Worm (Caenorhabditis elegans) whole organism, late embryonic: ENCODE data around the gene T07H3.7.

Experiments
- C08G9.2 ChIP-seq: sonication (generic microtip); optimal IDR thresholded peaks from 2 replicates; lab custom pipeline; 2016; ENCODE audit warnings: mild to moderate bottlenecking, missing genetic modification characterization, moderate library complexity, missing compliant biosample characterization
- C38D4.7 ChIP-seq: fragments of 200-800 bp; sonication (Bioruptor generic); optimal IDR thresholded peaks from 2 replicates; lab custom pipeline; 2018; ENCODE audit warnings: mild to moderate bottlenecking, missing genetic modification characterization, moderate library complexity, missing compliant biosample characterization
- F13H6.1 ChIP-seq: sonication (generic microtip); optimal IDR thresholded peaks from 2 replicates; lab custom pipeline; 2016; ENCODE audit warnings: missing genetic modification characterization, missing compliant biosample characterization
- K02D7.2 ChIP-seq: sonication (generic microtip); optimal IDR thresholded peaks from 2 replicates; lab custom pipeline; 2017; ENCODE audit warnings: mild to moderate bottlenecking, missing genetic modification characterization, missing compliant biosample characterization
- K09A11.1 ChIP-seq: sonication (generic microtip); optimal IDR thresholded peaks from 2 replicates; lab custom pipeline; 2017; ENCODE audit warnings: antibody characterized with exemption, mild to moderate bottlenecking, missing genetic modification characterization, missing compliant biosample characterization; ENCODE audit not compliant: insufficient read depth
- T23F11.4 ChIP-seq: fragments of 200-800 bp; sonication (Bioruptor generic); optimal IDR thresholded peaks from 2 replicates; lab custom pipeline; 2018; ENCODE audit warnings: mild to moderate bottlenecking, missing genetic modification characterization, missing compliant biosample characterization
- ahr-1 ChIP-seq: sonication (generic microtip); optimal IDR thresholded peaks from 2 replicates; lab custom pipeline; 2016; ENCODE audit warnings: missing genetic modification characterization, missing compliant biosample characterization
- ama-1 ChIP-seq: fragments of 150-350 bp; optimal IDR thresholded peaks from 2 replicates; lab custom pipeline; 2014
- ceh-14 ChIP-seq: sonication (generic microtip); optimal IDR thresholded peaks from 2 replicates; lab custom pipeline; 2016; ENCODE audit warnings: missing genotype, missing genetic modification characterization, missing compliant biosample characterization
- ceh-18 ChIP-seq: sonication (generic microtip); optimal IDR thresholded peaks from 2 replicates; lab custom pipeline; 2016; ENCODE audit warnings: missing genetic modification characterization, missing compliant biosample characterization
- ceh-2 ChIP-seq: sonication (generic microtip); optimal IDR thresholded peaks from 2 replicates; lab custom pipeline; 2016; ENCODE audit warnings: missing genotype, missing genetic modification characterization, missing compliant biosample characterization
- ceh-24 ChIP-seq: sonication (generic microtip); optimal IDR thresholded peaks from 2 replicates; lab custom pipeline; 2016; ENCODE audit warnings: mild to moderate bottlenecking, missing genetic modification characterization, missing compliant biosample characterization
- ceh-31 ChIP-seq: sonication (generic microtip); optimal IDR thresholded peaks from 2 replicates; lab custom pipeline; 2016; ENCODE audit warnings: missing genetic modification characterization, missing compliant biosample characterization
- ceh-34 ChIP-seq: sonication (generic microtip); optimal IDR thresholded peaks from 2 replicates; lab custom pipeline; 2016; ENCODE audit warnings: mild to moderate bottlenecking, missing genetic modification characterization, missing compliant biosample characterization
- ceh-45 ChIP-seq: fragments of 200-800 bp; sonication (Bioruptor generic); IDR thresholded peaks from 2 replicates; pipeline ENCODE4 v1.3.6; 2022; ENCODE audit warnings: missing genetic modification reagents, missing genetic modification characterization, missing compliant biosample characterization
- ceh-6 ChIP-seq: fragments of 200-800 bp; sonication (Bioruptor generic); optimal IDR thresholded peaks from 2 replicates; lab custom pipeline; 2018; ENCODE audit warnings: mild to moderate bottlenecking, missing genetic modification characterization, missing compliant biosample characterization
- ceh-9 ChIP-seq: sonication (generic microtip); optimal IDR thresholded peaks from 2 replicates; lab custom pipeline; 2016; ENCODE audit warnings: mild to moderate bottlenecking, missing genetic modification characterization, inconsistent platforms, missing compliant biosample characterization
- elt-4 ChIP-seq: sonication (generic microtip); optimal IDR thresholded peaks from 2 replicates; lab custom pipeline; 2016; ENCODE audit warnings: missing genetic modification characterization, missing compliant biosample characterization
- eyg-1 ChIP-seq: sonication (generic microtip); optimal IDR thresholded peaks from 2 replicates; lab custom pipeline; 2016; ENCODE audit warnings: missing genotype, missing genetic modification characterization, missing compliant biosample characterization
- fax-1 ChIP-seq: sonication (generic microtip); optimal IDR thresholded peaks from 2 replicates; lab custom pipeline; 2016; ENCODE audit warnings: missing genotype, missing genetic modification characterization, missing compliant biosample characterization
- fkh-10 ChIP-seq: fragments of 150-350 bp; optimal IDR thresholded peaks from 2 replicates; lab custom pipeline; 2014; ENCODE audit warnings: missing biosample characterization, missing genetic modification reagents, missing genetic modification characterization
- fkh-6 ChIP-seq: sonication (generic microtip); optimal IDR thresholded peaks from 2 replicates; lab custom pipeline; 2016; ENCODE audit warnings: missing genetic modification characterization, missing compliant biosample characterization
- gmeb-2 ChIP-seq: sonication (generic microtip); optimal IDR thresholded peaks from 2 replicates; lab custom pipeline; 2016; ENCODE audit warnings: missing genetic modification characterization, inconsistent platforms, missing compliant biosample characterization
- hlh-15 ChIP-seq: sonication (generic microtip); optimal IDR thresholded peaks from 2 replicates; lab custom pipeline; 2016; ENCODE audit warnings: missing genetic modification characterization, missing compliant biosample characterization
- hlh-30 ChIP-seq: sonication (generic microtip); optimal IDR thresholded peaks from 2 replicates; lab custom pipeline; 2017; ENCODE audit warnings: antibody characterized with exemption, missing genetic modification characterization, missing compliant biosample characterization; ENCODE audit not compliant: insufficient read depth
- hlh-6 ChIP-seq: sonication (generic microtip); optimal IDR thresholded peaks from 2 replicates; lab custom pipeline; 2016; ENCODE audit warnings: missing genotype, missing genetic modification characterization, missing compliant biosample characterization
- hlh-8 ChIP-seq: sonication (generic microtip); optimal IDR thresholded peaks from 2 replicates; lab custom pipeline; 2016; ENCODE audit warnings: missing genotype, missing genetic modification characterization, missing compliant biosample characterization
- lim-6 ChIP-seq: sonication (generic microtip); optimal IDR thresholded peaks from 2 replicates; lab custom pipeline; 2016; ENCODE audit warnings: missing genetic modification characterization, missing compliant biosample characterization
- madf-2 ChIP-seq: sonication (generic microtip); optimal IDR thresholded peaks from 2 replicates; lab custom pipeline; 2017; ENCODE audit warnings: missing genetic modification characterization, missing compliant biosample characterization
- mec-3 ChIP-seq: sonication (generic microtip); optimal IDR thresholded peaks from 2 replicates; lab custom pipeline; 2016; ENCODE audit warnings: borderline replicate concordance, missing genetic modification characterization, missing compliant biosample characterization
- nfya-1 ChIP-seq: sonication (generic microtip); optimal IDR thresholded peaks from 2 replicates; lab custom pipeline; 2017; ENCODE audit warnings: missing genetic modification characterization, mild to moderate bottlenecking, missing compliant biosample characterization, antibody characterized with exemption, moderate library complexity
- nhr-11 ChIP-seq: fragments of 150-350 bp; optimal IDR thresholded peaks from 2 replicates; lab custom pipeline; 2014; ENCODE audit warnings: missing biosample characterization, missing genetic modification characterization
- nhr-232 ChIP-seq: sonication (generic microtip); optimal IDR thresholded peaks from 2 replicates; lab custom pipeline; 2016; ENCODE audit warnings: missing genetic modification characterization, missing compliant biosample characterization
- pat-9 ChIP-seq: fragments of 200-800 bp; sonication (Bioruptor generic); optimal IDR thresholded peaks from 2 replicates; lab custom pipeline; 2018; ENCODE audit warnings: mild to moderate bottlenecking, missing genetic modification characterization, moderate library complexity, missing compliant biosample characterization
- pax-1 ChIP-seq: fragments of 150-350 bp; optimal IDR thresholded peaks from 2 replicates; lab custom pipeline; 2014; ENCODE audit warnings: missing biosample characterization, missing genetic modification characterization
- pha-2 ChIP-seq: sonication (generic microtip); optimal IDR thresholded peaks from 2 replicates; lab custom pipeline; 2017; ENCODE audit warnings: mild to moderate bottlenecking, missing genetic modification characterization, missing compliant biosample characterization
- pqm-1 ChIP-seq: sonication (generic microtip); optimal IDR thresholded peaks from 2 replicates; lab custom pipeline; 2016; ENCODE audit warnings: missing genetic modification characterization, missing compliant biosample characterization
- ref-2 ChIP-seq: sonication (generic microtip); optimal IDR thresholded peaks from 2 replicates; lab custom pipeline; 2016; ENCODE audit warnings: missing genetic modification characterization, missing compliant biosample characterization
- sox-2 ChIP-seq: fragments of 200-800 bp; sonication (Bioruptor generic); IDR thresholded peaks from 2 replicates; pipeline ENCODE4 v1.3.6; 2022; ENCODE audit warnings: missing genetic modification reagents, missing genetic modification characterization, missing compliant biosample characterization
- syd-9 ChIP-seq: sonication (generic microtip); optimal IDR thresholded peaks from 2 replicates; lab custom pipeline; 2016; ENCODE audit warnings: mild to moderate bottlenecking, missing genetic modification characterization, moderate library complexity, missing compliant biosample characterization
- tbx-2 ChIP-seq: sonication (generic microtip); optimal IDR thresholded peaks from 2 replicates; lab custom pipeline; 2016; ENCODE audit warnings: missing genetic modification characterization, missing compliant biosample characterization
- tbx-7 ChIP-seq: sonication (generic microtip); optimal IDR thresholded peaks from 2 replicates; lab custom pipeline; 2016; ENCODE audit warnings: missing genotype, missing genetic modification characterization, missing compliant biosample characterization
- ttx-3 ChIP-seq: sonication (generic microtip); optimal IDR thresholded peaks from 2 replicates; lab custom pipeline; 2016; ENCODE audit warnings: missing genetic modification reagents, missing genetic modification characterization, missing compliant biosample characterization
- unc-42 ChIP-seq: sonication (generic microtip); optimal IDR thresholded peaks from 2 replicates; lab custom pipeline; 2016; ENCODE audit warnings: missing genotype, missing genetic modification characterization, missing compliant biosample characterization
- unc-55 ChIP-seq: sonication (generic microtip); optimal IDR thresholded peaks from 2 replicates; lab custom pipeline; 2017; ENCODE audit warnings: missing biosample characterization, missing genetic modification reagents, missing genetic modification characterization
- unc-86 ChIP-seq: sonication (generic microtip); optimal IDR thresholded peaks from 2 replicates; lab custom pipeline; 2016; ENCODE audit warnings: missing genetic modification characterization, missing compliant biosample characterization
- ztf-16 ChIP-seq: sonication (generic microtip); optimal IDR thresholded peaks from 2 replicates; lab custom pipeline; 2017; ENCODE audit warnings: missing genetic modification characterization, missing compliant biosample characterization

The T07H3.7 gene

ce11 chrII:1571032-1571431 is 18.7 kb downstream of the T07H3.7 start, which contains the start of gene fbxb-46:
Gene fbxb-46 (minus strand): TSS chrII:1571132.
- TF ChIP-seq gmeb-2 (no peak), fkh-10 (GFP tag; lab: Kevin White, UChicago) (no peak), nhr-232 (tag; lab: Kevin White, UChicago) (no peak), unc-55 (GFP tag; lab: Kevin White, UChicago) (no peak), fax-1 (no peak), C08G9.2 (no peak), sox-2 (GFP tag; lab: Robert Waterston, UW) (no peak), elt-4 (tag; lab: Kevin White, UChicago) (no peak), K02D7.2 (tag; lab: Kevin White, UChicago) (no peak), pqm-1 (tag; lab: Kevin White, UChicago) (no peak), ceh-18 (no peak), ceh-45 (GFP tag; lab: Robert Waterston, UW) (no peak), lim-6 (no peak), ceh-9 (no peak)

- TF ChIP-seq fax-1 (no peak), ttx-3 (no peak), K09A11.1 (tag; lab: Kevin White, UChicago) (no peak), C38D4.7 (no peak), ceh-6 (GFP tag; lab: Kevin White, UChicago) (no peak), T23F11.4 (GFP tag; lab: Kevin White, UChicago) (no peak), pha-2 (tag; lab: Kevin White, UChicago) (no peak), ceh-31 (tag; lab: Kevin White, UChicago) (no peak), hlh-8 (no peak), nfya-1 (no peak), hlh-15 (tag; lab: Kevin White, UChicago) (no peak), unc-86 (no peak), ceh-2 (tag; lab: Kevin White, UChicago) (no peak), hlh-30 (tag; lab: Kevin White, UChicago) (no peak), pax-1 (tag; lab: Kevin White, UChicago) (no peak), eyg-1 (tag; lab: Kevin White, UChicago) (no peak), ahr-1 (no peak), F13H6.1 (tag; lab: Kevin White, UChicago) (no peak), fkh-10 (GFP tag; lab: Kevin White, UChicago) (no peak), ceh-34 (tag; lab: Kevin White, UChicago) (no peak)
Observed at ce11 chrII:1568214-1568613, 21.5 kb downstream of the T07H3.7 start, which contains the start of gene fbxb-49. Gene fbxb-49 (plus strand): TSS chrII:1568514.

- TF ChIP-seq ztf-16 (tag; lab: Kevin White, UChicago) (no peak), hlh-6 (tag; lab: Kevin White, UChicago) (no peak), pax-1 (tag; lab: Kevin White, UChicago) (no peak), ceh-31 (tag; lab: Kevin White, UChicago) (no peak), ceh-34 (tag; lab: Kevin White, UChicago) (no peak)
- TF ChIP-seq, all 69 proteins: peak for 0
Observed at ce11 chrII:1567646-1568045, 22.1 kb downstream of the T07H3.7 start, which contains the start of gene K05F6.8. Gene K05F6.8 (minus strand): TSS chrII:1567746.

ce11 chrII:1561863-1562262 is 27.9 kb downstream of the T07H3.7 start, which contains the start of gene K05F6.14:
Gene K05F6.14 (plus strand): TSS chrII:1562163.
- no peak for TF ChIP-seq ceh-14 (tag; lab: Kevin White, UChicago)
- TF ChIP-seq pat-9: no peak
- no peak for TF ChIP-seq ref-2 (tag; lab: Kevin White, UChicago)
- TF ChIP-seq ama-1 (lab: Kevin White, UChicago): no peak
- TF ChIP-seq madf-2 (tag; lab: Kevin White, UChicago): no peak
- no peak for TF ChIP-seq eyg-1 (tag; lab: Kevin White, UChicago)
- TF ChIP-seq ceh-2 (tag; lab: Kevin White, UChicago): no peak
- no peak for TF ChIP-seq tbx-7 (tag; lab: Kevin White, UChicago)
- TF ChIP-seq nhr-11 (tag; lab: Kevin White, UChicago): no peak
- TF ChIP-seq ceh-24 (tag; lab: Kevin White, UChicago): no peak
- no peak for TF ChIP-seq mec-3
- TF ChIP-seq ahr-1: no peak
- TF ChIP-seq ceh-6 (GFP tag; lab: Kevin White, UChicago): no peak
- no peak for TF ChIP-seq syd-9
- no peak for TF ChIP-seq tbx-2 (tag; lab: Kevin White, UChicago)
- TF ChIP-seq unc-42 (tag; lab: Kevin White, UChicago): no peak
- TF ChIP-seq hlh-30 (tag; lab: Kevin White, UChicago): no peak
- TF ChIP-seq T23F11.4 (GFP tag; lab: Kevin White, UChicago): no peak
- no peak for TF ChIP-seq fkh-6
